Worm (Caenorhabditis elegans) whole organism, early embryonic: ENCODE measurements around the gene ddn-1.

Experiments used
- ama-1 ChIP-seq: fragments of 150-350 bp; optimal IDR thresholded peaks from 2 replicates; lab custom pipeline; 2014
- flt-1 ChIP-seq: fragments of 200-800 bp; sonication (Bioruptor generic); IDR thresholded peaks from 2 replicates; pipeline ENCODE4 v1.3.6; 2022; ENCODE audit warnings: missing genetic modification characterization, missing compliant biosample characterization
- hmbx-1 ChIP-seq: sonication (generic microtip); optimal IDR thresholded peaks from 2 replicates; lab custom pipeline; 2016; ENCODE audit warnings: mild to moderate bottlenecking, missing genetic modification characterization, missing compliant biosample characterization
- hmg-4 ChIP-seq: fragments of 200-800 bp; sonication (Bioruptor generic); optimal IDR thresholded peaks from 2 replicates; lab custom pipeline; 2018; ENCODE audit warnings: mild to moderate bottlenecking, missing genetic modification characterization, missing compliant biosample characterization
- pes-1 ChIP-seq: fragments of 200-800 bp; sonication (Bioruptor generic); IDR thresholded peaks from 2 replicates; pipeline ENCODE4 v1.3.6; 2022; ENCODE audit warnings: missing genetic modification reagents, missing genetic modification characterization, missing compliant biosample characterization
- sea-1 ChIP-seq: fragments of 200-800 bp; sonication (Bioruptor generic); conservative IDR thresholded peaks from 2 replicates; pipeline ENCODE4 v1.3.6; 2022; ENCODE audit warnings: missing genetic modification characterization, missing compliant biosample characterization
- tbx-11 ChIP-seq: fragments of 200-800 bp; sonication (Bioruptor generic); IDR thresholded peaks from 2 replicates; pipeline ENCODE4 v1.3.6; 2022; ENCODE audit warnings: missing genetic modification characterization, missing compliant biosample characterization
- tra-4 ChIP-seq: sonication (generic microtip); optimal IDR thresholded peaks from 2 replicates; lab custom pipeline; 2017; ENCODE audit warnings: missing genetic modification characterization, missing compliant biosample characterization

DNA sequence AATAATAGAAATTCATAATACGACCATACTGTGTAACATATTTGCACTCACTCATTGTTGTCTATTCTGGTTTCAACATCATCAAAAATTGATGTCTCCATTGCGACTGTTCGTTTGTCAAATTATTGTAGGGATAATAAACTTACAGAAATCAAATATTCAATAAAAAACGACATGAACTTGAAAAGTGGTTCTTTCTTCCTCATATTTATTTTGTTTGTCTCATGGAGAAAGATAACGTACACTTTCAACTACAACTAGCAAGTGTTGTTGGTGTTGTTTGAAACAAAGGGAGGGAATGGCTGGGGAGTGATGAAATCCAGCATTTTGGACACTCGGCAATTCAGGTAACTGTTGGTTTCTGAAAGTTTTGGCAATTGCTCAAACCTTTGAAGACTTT lies 5.6 kb upstream of the ddn-1 start, which contains the start of gene B0507.9:
- TF ChIP-seq ama-1 (lab: Kevin White, UChicago): no peak
- no peak for TF ChIP-seq pes-1 (GFP tag; lab: Robert Waterston, UW)
- no peak for TF ChIP-seq flt-1
- TF ChIP-seq hmg-4 (GFP tag; lab: Kevin White, UChicago): no peak
- TF ChIP-seq tbx-11 (GFP tag; lab: Robert Waterston, UW): no peak
- TF ChIP-seq sea-1 (GFP tag; lab: Robert Waterston, UW): no peak
- TF ChIP-seq tra-4 (tag; lab: Kevin White, UChicago): no peak
- no peak for TF ChIP-seq hmbx-1
